Fruit fly (Drosophila melanogaster) whole organism, embryonic: ENCODE data around the gene alphaTub84B.
A peak's percentile ranks its signal among the peaks of the same experiment; 100 is the strongest.

Source experiments
- BEAF-32 ChIP-seq: fragments of 200-800 bp; sonication (Bioruptor generic); optimal IDR thresholded peaks from 3 replicates; lab custom pipeline; 2017; ENCODE audit warnings: missing biosample characterization, missing genetic modification characterization, mild to moderate bottlenecking, moderate library complexity, missing genetic modification reagents
- Bteb2 ChIP-seq: fragments of 200-800 bp; sonication (Bioruptor generic); optimal IDR thresholded peaks from 2 replicates; lab custom pipeline; 2016; ENCODE audit warnings: missing biosample characterization, missing genetic modification characterization
- CG10979 ChIP-seq: fragments of 200-800 bp; sonication (Bioruptor generic); optimal IDR thresholded peaks from 2 replicates; lab custom pipeline; 2018; ENCODE audit warnings: missing biosample characterization, mild to moderate bottlenecking, missing genetic modification characterization, moderate library complexity
- CG11560 ChIP-seq: fragments of 200-800 bp; sonication (Bioruptor generic); IDR thresholded peaks from 3 replicates; pipeline ENCODE4 v1.3.6; 2022; ENCODE audit warnings: missing biosample characterization, missing genetic modification characterization
- CG15601 ChIP-seq: fragments of 200-800 bp; sonication (Bioruptor generic); optimal IDR thresholded peaks from 3 replicates; lab custom pipeline; 2019; ENCODE audit warnings: missing biosample characterization, mild to moderate bottlenecking, missing genetic modification characterization, moderate library complexity
- CG16779 ChIP-seq: fragments of 200-800 bp; sonication (Bioruptor generic); IDR thresholded peaks from 2 replicates; pipeline ENCODE4 v1.3.6; 2022; ENCODE audit warnings: missing biosample characterization, missing genetic modification characterization
- CG17359 ChIP-seq: fragments of 200-800 bp; sonication (Bioruptor generic); optimal IDR thresholded peaks from 3 replicates; lab custom pipeline; 2018; ENCODE audit warnings: missing biosample characterization, mild to moderate bottlenecking, missing genetic modification characterization, moderate library complexity
- CG1792 ChIP-seq: fragments of 200-800 bp; sonication (Bioruptor generic); optimal IDR thresholded peaks from 2 replicates; lab custom pipeline; 2016; ENCODE audit warnings: missing biosample characterization, missing genetic modification characterization
- CG18599 ChIP-seq: fragments of 200-800 bp; sonication (Bioruptor generic); optimal IDR thresholded peaks from 3 replicates; lab custom pipeline; 2017; ENCODE audit warnings: missing biosample characterization, missing genetic modification characterization, mild to moderate bottlenecking, moderate library complexity, missing genetic modification reagents
- CG2116 ChIP-seq: fragments of 200-800 bp; sonication (Bioruptor generic); optimal IDR thresholded peaks from 3 replicates; lab custom pipeline; 2018; ENCODE audit warnings: missing biosample characterization, mild to moderate bottlenecking, missing genetic modification characterization
- CG2875 ChIP-seq: fragments of 200-800 bp; sonication (Bioruptor generic); optimal IDR thresholded peaks from 2 replicates; lab custom pipeline; 2017; ENCODE audit warnings: missing biosample characterization, mild to moderate bottlenecking, missing genetic modification characterization, missing genetic modification reagents
- CG30020 ChIP-seq: fragments of 200-800 bp; optimal IDR thresholded peaks from 2 replicates; lab custom pipeline; 2019; ENCODE audit warnings: missing biosample characterization, mild to moderate bottlenecking, missing genetic modification characterization, moderate library complexity
- CG32767 ChIP-seq: fragments of 200-800 bp; sonication (Bioruptor generic); IDR thresholded peaks from 2 replicates; pipeline ENCODE4 v1.3.6; 2022; ENCODE audit warnings: missing biosample characterization, missing genetic modification characterization
- CG33213 ChIP-seq: fragments of 200-800 bp; sonication (Bioruptor generic); optimal IDR thresholded peaks from 3 replicates; lab custom pipeline; 2016; ENCODE audit warnings: missing biosample characterization, missing genetic modification characterization
- CG33557 ChIP-seq: fragments of 200-800 bp; sonication (Bioruptor generic); optimal IDR thresholded peaks from 2 replicates; lab custom pipeline; 2019; ENCODE audit warnings: missing biosample characterization, mild to moderate bottlenecking, missing genetic modification characterization, moderate library complexity
- CG4617 ChIP-seq: fragments of 200-800 bp; sonication (Bioruptor generic); optimal IDR thresholded peaks from 3 replicates; lab custom pipeline; 2016; ENCODE audit warnings: missing biosample characterization, missing genetic modification characterization, borderline replicate concordance
- CG4730 ChIP-seq: fragments of 200-800 bp; sonication (Bioruptor generic); IDR thresholded peaks from 2 replicates; pipeline ENCODE4 v1.3.6; 2022; ENCODE audit warnings: missing biosample characterization, missing genetic modification characterization
- CG5953 ChIP-seq: fragments of 200-800 bp; sonication (Bioruptor generic); IDR thresholded peaks from 2 replicates; pipeline ENCODE4 v1.3.6; 2022; ENCODE audit warnings: missing biosample characterization, missing genetic modification characterization
- CG6813 ChIP-seq: fragments of 200-800 bp; sonication (Bioruptor generic); optimal IDR thresholded peaks from 2 replicates; lab custom pipeline; 2017; ENCODE audit warnings: missing biosample characterization, missing genetic modification characterization, mild to moderate bottlenecking, moderate library complexity, missing genetic modification reagents
- CG7372 ChIP-seq: fragments of 200-800 bp; sonication (Bioruptor generic); IDR thresholded peaks from 2 replicates; pipeline ENCODE4 v1.3.6; 2022; ENCODE audit warnings: missing biosample characterization, missing genetic modification characterization
- CG7928 ChIP-seq: fragments of 200-800 bp; sonication (Bioruptor generic); optimal IDR thresholded peaks from 2 replicates; lab custom pipeline; 2017; ENCODE audit warnings: missing biosample characterization, mild to moderate bottlenecking, missing genetic modification characterization
- CG8478 ChIP-seq: fragments of >200 bp; optimal IDR thresholded peaks from 2 replicates; lab custom pipeline; 2018
- CHES-1-like ChIP-seq: fragments of 200-800 bp; sonication (Bioruptor generic); optimal IDR thresholded peaks from 2 replicates; lab custom pipeline; 2016; ENCODE audit warnings: missing biosample characterization, missing genetic modification characterization
- CoRest ChIP-seq: fragments of 200-800 bp; sonication (Bioruptor generic); optimal IDR thresholded peaks from 3 replicates; lab custom pipeline; 2018; ENCODE audit warnings: missing biosample characterization, mild to moderate bottlenecking, missing genetic modification characterization, moderate library complexity
- Drgx ChIP-seq: fragments of 200-800 bp; sonication (Bioruptor generic); IDR thresholded peaks from 2 replicates; pipeline ENCODE4 v1.3.6; 2022; ENCODE audit warnings: missing biosample characterization, missing genetic modification characterization
- Elba2 ChIP-seq: fragments of 200-800 bp; sonication (Bioruptor generic); optimal IDR thresholded peaks from 3 replicates; lab custom pipeline; 2016; ENCODE audit warnings: missing biosample characterization, missing genetic modification characterization
- HLH3B ChIP-seq: fragments of 200-800 bp; sonication (Bioruptor generic); IDR thresholded peaks from 2 replicates; pipeline ENCODE4 v1.3.6; 2022; ENCODE audit warnings: missing biosample characterization, missing genetic modification characterization
- Hmr ChIP-seq: fragments of 200-800 bp; sonication (Bioruptor generic); optimal IDR thresholded peaks from 3 replicates; lab custom pipeline; 2017; ENCODE audit warnings: mild to moderate bottlenecking, missing biosample characterization, missing genetic modification reagents, missing genetic modification characterization
- Hr39 ChIP-seq: fragments of >200 bp; optimal IDR thresholded peaks from 2 replicates; lab custom pipeline; 2017
- Lhr ChIP-seq: fragments of 200-800 bp; sonication (Bioruptor generic); optimal IDR thresholded peaks from 3 replicates; lab custom pipeline; 2017; ENCODE audit warnings: mild to moderate bottlenecking, missing biosample characterization, missing genetic modification reagents, missing genetic modification characterization
- Lpt ChIP-seq: fragments of >200 bp; optimal IDR thresholded peaks from 2 replicates; lab custom pipeline; 2018; ENCODE audit warnings: missing biosample characterization, missing genetic modification characterization
- Nf-YB ChIP-seq: fragments of 200-800 bp; sonication (Bioruptor generic); optimal IDR thresholded peaks from 3 replicates; lab custom pipeline; 2019; ENCODE audit warnings: missing biosample characterization, mild to moderate bottlenecking, missing genetic modification characterization, moderate library complexity
- Sox102F ChIP-seq: fragments of 200-800 bp; sonication (Bioruptor generic); optimal IDR thresholded peaks from 2 replicates; lab custom pipeline; 2018; ENCODE audit warnings: missing biosample characterization, mild to moderate bottlenecking, missing genetic modification characterization, moderate library complexity
- Spps ChIP-seq: fragments of 200-800 bp; sonication (Bioruptor generic); optimal IDR thresholded peaks from 2 replicates; lab custom pipeline; 2018; ENCODE audit warnings: missing biosample characterization, mild to moderate bottlenecking, missing genetic modification characterization
- Sry-β ChIP-seq: fragments of 200-800 bp; sonication (Bioruptor generic); optimal IDR thresholded peaks from 2 replicates; lab custom pipeline; 2018; ENCODE audit warnings: missing biosample characterization, mild to moderate bottlenecking, missing genetic modification characterization, moderate library complexity
- TFAM ChIP-seq: fragments of 200-800 bp; sonication (Bioruptor generic); optimal IDR thresholded peaks from 2 replicates; lab custom pipeline; 2017; ENCODE audit warnings: missing biosample characterization, missing genetic modification characterization, inconsistent platforms
- Xbp1 ChIP-seq: fragments of 200-800 bp; sonication (Bioruptor generic); optimal IDR thresholded peaks from 3 replicates; lab custom pipeline; 2016; ENCODE audit warnings: missing biosample characterization, mild to moderate bottlenecking, missing genetic modification characterization
- Xrp1 ChIP-seq: fragments of 200-800 bp; sonication (Bioruptor generic); IDR thresholded peaks from 2 replicates; pipeline ENCODE4 v1.3.6; 2022; ENCODE audit warnings: missing biosample characterization, missing genetic modification characterization
- chn ChIP-seq: fragments of 200-800 bp; sonication (Bioruptor generic); optimal IDR thresholded peaks from 2 replicates; lab custom pipeline; 2016; ENCODE audit warnings: missing biosample characterization, missing genetic modification characterization
- emc ChIP-seq: fragments of 200-800 bp; sonication (Bioruptor generic); optimal IDR thresholded peaks from 2 replicates; lab custom pipeline; 2016; ENCODE audit warnings: missing biosample characterization, missing genetic modification characterization
- gem ChIP-seq: fragments of 200-800 bp; sonication (Bioruptor generic); optimal IDR thresholded peaks from 2 replicates; lab custom pipeline; 2019; ENCODE audit warnings: missing biosample characterization, mild to moderate bottlenecking, missing genetic modification characterization, moderate library complexity
- ind ChIP-seq: fragments of 200-800 bp; sonication (Bioruptor generic); optimal IDR thresholded peaks from 3 replicates; lab custom pipeline; 2016; ENCODE audit warnings: missing biosample characterization, missing genetic modification characterization
- inv ChIP-seq: fragments of 200-800 bp; sonication (Bioruptor generic); IDR thresholded peaks from 2 replicates; pipeline ENCODE4 v1.3.6; 2022; ENCODE audit warnings: missing biosample characterization, missing genetic modification characterization; ENCODE audit not compliant: partially characterized antibody
- klu ChIP-seq: fragments of 200-800 bp; sonication (Bioruptor generic); IDR thresholded peaks from 2 replicates; pipeline ENCODE4 v1.3.6; 2022; ENCODE audit warnings: missing biosample characterization, missing genetic modification characterization
- luna ChIP-seq: fragments of 200-800 bp; sonication (Bioruptor generic); optimal IDR thresholded peaks from 2 replicates; lab custom pipeline; 2016; ENCODE audit warnings: missing biosample characterization, missing genetic modification characterization
- nerfin-2 ChIP-seq: fragments of 200-800 bp; sonication (Bioruptor generic); IDR thresholded peaks from 2 replicates; pipeline ENCODE4 v1.3.6; 2022; ENCODE audit warnings: missing biosample characterization, missing genetic modification characterization; ENCODE audit not compliant: partially characterized antibody
- nom ChIP-seq: fragments of 200-800 bp; sonication (Bioruptor generic); optimal IDR thresholded peaks from 2 replicates; lab custom pipeline; 2017; ENCODE audit warnings: missing biosample characterization, missing genetic modification characterization, mild to moderate bottlenecking, moderate library complexity, missing genetic modification reagents
- pfk ChIP-seq: fragments of 200-800 bp; sonication (Bioruptor generic); optimal IDR thresholded peaks from 2 replicates; lab custom pipeline; 2018; ENCODE audit warnings: missing biosample characterization, mild to moderate bottlenecking, missing genetic modification characterization, moderate library complexity
- zfh2 ChIP-seq: fragments of 200-800 bp; sonication (Bioruptor generic); optimal IDR thresholded peaks from 2 replicates; lab custom pipeline; 2016; ENCODE audit warnings: missing biosample characterization, missing genetic modification characterization

alphaTub84B gene

dm6 chr3R:7086377-7087200 lies at the start of gene alphaTub84B (continued):
- TF ChIP-seq CG2875 (GFP tag; lab: Kevin White, UChicago) (peak; percentile 66), nom (GFP tag; lab: Kevin White, UChicago) (peak; percentile 89), Sry-β (no peak), Hmr (peak; percentile 75), CG6813 (GFP tag; lab: Kevin White, UChicago) (peak; percentile 47), BEAF-32 (GFP tag; lab: Kevin White, UChicago) (peak; percentile 56), Drgx (GFP tag; lab: Robert Waterston, UW) (peak; percentile 61), CG1792 (GFP tag; lab: Kevin White, UChicago) (peak; percentile 53), CoRest (tag; lab: Kevin White, UChicago) (peak; percentile 23), Nf-YB (GFP tag; lab: Kevin White, UChicago) (peak; percentile 26), Xrp1 (GFP tag; lab: Robert Waterston, UW) (0 out of 2 replicates have a peak, but pooled peaks have one; percentile 31), nerfin-2 (GFP tag; lab: Robert Waterston, UW) (peak; percentile 62; the same call in 1 of the 2 replicates), Spps (tag; lab: Kevin White, UChicago) (no peak), Bteb2 (GFP tag; lab: Kevin White, UChicago) (peak; percentile 22), pfk (GFP tag; lab: Kevin White, UChicago) (peak; percentile 57), CG7928 (GFP tag; lab: Kevin White, UChicago) (no peak), gem (peak; percentile 39), CG4617 (GFP tag; lab: Kevin White, UChicago) (no peak), luna (GFP tag; lab: Kevin White, UChicago) (peak; percentile 58), CG11560 (tag; lab: Robert Waterston, UW) (no peak; the same call in 2 of the 3 replicates), CG15601 (tag; lab: Kevin White, UChicago) (peak; percentile 55), zfh2 (peak; percentile 34), HLH3B (peak; percentile 47; the same call in 1 of the 2 replicates), CG2116 (GFP tag; lab: Kevin White, UChicago) (no peak), CG17359 (tag; lab: Kevin White, UChicago) (peak; percentile 70), Xbp1 (peak; percentile 52), Elba2 (GFP tag; lab: Kevin White, UChicago) (no peak), CG33213 (GFP tag; lab: Kevin White, UChicago) (peak; percentile 87), CG7372 (GFP tag; lab: Robert Waterston, UW) (no peak), CG18599 (GFP tag; lab: Kevin White, UChicago) (peak; percentile 56), Sox102F (GFP tag; lab: Kevin White, UChicago) (no peak), klu (GFP tag; lab: Robert Waterston, UW) (no peak), Hr39 (lab: Kevin White, UChicago) (no peak), CG10979 (tag; lab: Kevin White, UChicago) (peak; percentile 23), CG4730 (GFP tag; lab: Robert Waterston, UW) (no peak), chn (peak; percentile 48), Lhr (GFP tag; lab: Kevin White, UChicago) (peak; percentile 88), ind (GFP tag; lab: Kevin White, UChicago) (peak; percentile 18), emc (peak; percentile 48), CG8478 (lab: Kevin White, UChicago) (no peak), CG16779 (GFP tag; lab: Robert Waterston, UW) (peak; percentile 66), CG33557 (GFP tag; lab: Kevin White, UChicago) (peak; percentile 49), Lpt (GFP tag; lab: Kevin White, UChicago) (no peak), CG30020 (tag; lab: Kevin White, UChicago) (no peak), inv (no peak), TFAM (no peak), CG5953 (GFP tag; lab: Robert Waterston, UW) (peak; percentile 48; the same call in 1 of the 2 replicates), CHES-1-like (peak; percentile 75), CG32767 (GFP tag; lab: Robert Waterston, UW) (peak; percentile 87)
